Worm (Caenorhabditis elegans): ENCODE results near the gene oac-22.

- TF ChIP-seq him-1 (tag; optimal IDR thresholded peaks at IDR 0.05) = no peak
- no peak for TF ChIP-seq dao-5 (tag; optimal IDR thresholded peaks at IDR 0.05)
These were observed 34.0 kb downstream of the oac-22 start, which contains the start of gene srz-19 for ce11 chrIV:3919506-3919905.
